Worm (Caenorhabditis elegans): ENCODE results near the gene tbb-6.

Gene tbb-6

ce11 chrV:12299244-12299766 is 38.0 kb downstream of the tbb-6 start:
- TF ChIP-seq ama-1 (optimal IDR thresholded peaks at IDR 0.05) (no peak), tbx-37 (GFP tag; conservative IDR thresholded peaks at IDR 0.05) (no peak), hmbx-1 (tag; optimal IDR thresholded peaks at IDR 0.05) (no peak), ceh-13 (GFP tag; optimal IDR thresholded peaks at IDR 0.05) (no peak), pes-1 (GFP tag; IDR thresholded peaks at IDR 0.05) (no peak), hnd-1 (tag; optimal IDR thresholded peaks at IDR 0.05) (no peak), B0310.2 (tag; optimal IDR thresholded peaks at IDR 0.05) (no peak), sea-1 (GFP tag; conservative IDR thresholded peaks at IDR 0.05) (no peak), ets-7 (tag; optimal IDR thresholded peaks at IDR 0.05) (no peak), hmg-4 (GFP tag; optimal IDR thresholded peaks at IDR 0.05) (no peak), flt-1 (GFP tag; IDR thresholded peaks at IDR 0.05) (no peak)

ce11 chrV:12300166-12300565 is 38.8 kb downstream of the tbb-6 start:
- TF ChIP-seq B0310.2 (tag; optimal IDR thresholded peaks at IDR 0.05), result no peak
- no peak for TF ChIP-seq ets-7 (tag; optimal IDR thresholded peaks at IDR 0.05)
- no peak for TF ChIP-seq ceh-36 (tag; optimal IDR thresholded peaks at IDR 0.05)
- no peak for TF ChIP-seq tra-4 (tag; optimal IDR thresholded peaks at IDR 0.05)
- TF ChIP-seq tbx-11 (GFP tag; IDR thresholded peaks at IDR 0.05), result no peak
- no peak for TF ChIP-seq sea-1 (GFP tag; conservative IDR thresholded peaks at IDR 0.05)
- TF ChIP-seq hmbx-1 (tag; optimal IDR thresholded peaks at IDR 0.05), result no peak
- TF ChIP-seq ama-1 (optimal IDR thresholded peaks at IDR 0.05), result no peak
- TF ChIP-seq pes-1 (GFP tag; IDR thresholded peaks at IDR 0.05), result no peak
- TF ChIP-seq scrt-1 (GFP tag; IDR thresholded peaks at IDR 0.05), result no peak
- no peak for TF ChIP-seq aly-1 (tag; optimal IDR thresholded peaks at IDR 0.05)

ce11 chrV:12300780-12301460 is 39.6 kb downstream of the tbb-6 start:
- TF ChIP-seq tbx-37 (GFP tag; conservative IDR thresholded peaks at IDR 0.05), result no peak

ce11 chrV:12301985-12302591 is 40.8 kb downstream of the tbb-6 start, which contains the start of the genes frm-7 and F55C5.17:
TSS of gene frm-7 (plus strand) at chrV:12302484.
TSS of gene F55C5.17 (plus strand) at chrV:12302541.
- no peak for TF ChIP-seq ceh-36 (tag; optimal IDR thresholded peaks at IDR 0.05)
- no peak for TF ChIP-seq ets-7 (tag; optimal IDR thresholded peaks at IDR 0.05)
- TF ChIP-seq tra-4 (tag; optimal IDR thresholded peaks at IDR 0.05), result no peak
- TF ChIP-seq sea-1 (GFP tag; conservative IDR thresholded peaks at IDR 0.05), result no peak
- no peak for TF ChIP-seq ama-1 (optimal IDR thresholded peaks at IDR 0.05)
- no peak for TF ChIP-seq tbx-11 (GFP tag; IDR thresholded peaks at IDR 0.05)

- TF ChIP-seq tbx-11 (GFP tag; IDR thresholded peaks at IDR 0.05), result peak; percentile 100
- TF ChIP-seq flt-1 (GFP tag; IDR thresholded peaks at IDR 0.05), result peak; percentile 100
- peak; percentile 100 for TF ChIP-seq scrt-1 (GFP tag; IDR thresholded peaks at IDR 0.05)
- TF ChIP-seq hmbx-1 (tag; optimal IDR thresholded peaks at IDR 0.05), result peak; percentile 96
- TF ChIP-seq tbx-37 (GFP tag; conservative IDR thresholded peaks at IDR 0.05), result peak; percentile 100
- TF ChIP-seq hnd-1 (tag; optimal IDR thresholded peaks at IDR 0.05), result peak; percentile 98
- TF ChIP-seq ceh-36 (tag; optimal IDR thresholded peaks at IDR 0.05), result peak; percentile 98
- TF ChIP-seq pes-1 (GFP tag; IDR thresholded peaks at IDR 0.05), result peak; percentile 99
- peak; percentile 99 for TF ChIP-seq ets-7 (tag; optimal IDR thresholded peaks at IDR 0.05)
- peak; percentile 100 for TF ChIP-seq sea-1 (GFP tag; conservative IDR thresholded peaks at IDR 0.05)
- peak; percentile 100 for TF ChIP-seq aly-1 (tag; optimal IDR thresholded peaks at IDR 0.05)
- TF ChIP-seq ama-1 (optimal IDR thresholded peaks at IDR 0.05), result peak; percentile 87
- peak; percentile 100 for TF ChIP-seq ceh-13 (GFP tag; optimal IDR thresholded peaks at IDR 0.05)
- peak; percentile 99 for TF ChIP-seq tra-4 (tag; optimal IDR thresholded peaks at IDR 0.05)
- TF ChIP-seq B0310.2 (tag; optimal IDR thresholded peaks at IDR 0.05), result peak; percentile 100
- TF ChIP-seq F13C5.2 (tag; optimal IDR thresholded peaks at IDR 0.05), result peak; percentile 100
- TF ChIP-seq hmg-4 (GFP tag; optimal IDR thresholded peaks at IDR 0.05), result peak; percentile 100
Measured at ce11 chrV:12303453-12304077, 42.2 kb downstream of the tbb-6 start.

- no peak for TF ChIP-seq hmbx-1 (tag; optimal IDR thresholded peaks at IDR 0.05)
- TF ChIP-seq tbx-11 (GFP tag; IDR thresholded peaks at IDR 0.05), result no peak
- TF ChIP-seq scrt-1 (GFP tag; IDR thresholded peaks at IDR 0.05), result no peak
- no peak for TF ChIP-seq hmg-4 (GFP tag; optimal IDR thresholded peaks at IDR 0.05)
- TF ChIP-seq ceh-13 (GFP tag; optimal IDR thresholded peaks at IDR 0.05), result no peak
- TF ChIP-seq hnd-1 (tag; optimal IDR thresholded peaks at IDR 0.05), result no peak
- TF ChIP-seq sea-1 (GFP tag; conservative IDR thresholded peaks at IDR 0.05), result no peak
- TF ChIP-seq flt-1 (GFP tag; IDR thresholded peaks at IDR 0.05), result no peak
- no peak for TF ChIP-seq ceh-36 (tag; optimal IDR thresholded peaks at IDR 0.05)
Measured at ce11 chrV:12305677-12306076, 44.3 kb downstream of the tbb-6 start.

ce11 chrV:12307011-12307540 is 45.7 kb downstream of the tbb-6 start, which contains the start of gene srg-45:
TSS of gene srg-45 (plus strand) at chrV:12307490.
- TF ChIP-seq ama-1 (optimal IDR thresholded peaks at IDR 0.05) (no peak), hmbx-1 (tag; optimal IDR thresholded peaks at IDR 0.05) (no peak), ets-7 (tag; optimal IDR thresholded peaks at IDR 0.05) (no peak), tra-4 (tag; optimal IDR thresholded peaks at IDR 0.05) (no peak), B0310.2 (tag; optimal IDR thresholded peaks at IDR 0.05) (no peak), tbx-37 (GFP tag; conservative IDR thresholded peaks at IDR 0.05) (no peak), ceh-36 (tag; optimal IDR thresholded peaks at IDR 0.05) (no peak), flt-1 (GFP tag; IDR thresholded peaks at IDR 0.05) (no peak), hnd-1 (tag; optimal IDR thresholded peaks at IDR 0.05) (no peak), hmg-4 (GFP tag; optimal IDR thresholded peaks at IDR 0.05) (no peak), pes-1 (GFP tag; IDR thresholded peaks at IDR 0.05) (no peak), scrt-1 (GFP tag; IDR thresholded peaks at IDR 0.05) (no peak), ceh-13 (GFP tag; optimal IDR thresholded peaks at IDR 0.05) (no peak)
